Worm (Caenorhabditis elegans) whole organism, young adult: ENCODE data around the gene cpr-1.

Experiments
- F10E7.11 ChIP-seq: sonication (generic microtip); optimal IDR thresholded peaks from 2 replicates; lab custom pipeline; 2017; ENCODE audit warnings: mild to moderate bottlenecking, missing genetic modification characterization, moderate library complexity, missing compliant biosample characterization
- F49E8.2 ChIP-seq: sonication (generic microtip); optimal IDR thresholded peaks from 3 replicates; lab custom pipeline; 2017; ENCODE audit warnings: missing genetic modification characterization, mild to moderate bottlenecking, missing compliant biosample characterization, antibody characterized with exemption, moderate library complexity; ENCODE audit not compliant: insufficient read depth
- Y53F4B.3 ChIP-seq: fragments of 200-800 bp; sonication (Bioruptor generic); IDR thresholded peaks from 2 replicates; pipeline ENCODE4 v1.3.6; 2022; ENCODE audit warnings: missing genetic modification reagents, missing genetic modification characterization, missing compliant biosample characterization
- aptf-3 ChIP-seq: fragments of 200-800 bp; sonication (Bioruptor generic); IDR thresholded peaks from 2 replicates; pipeline ENCODE4 v1.3.6; 2022; ENCODE audit warnings: missing genetic modification characterization, missing compliant biosample characterization
- athp-1 ChIP-seq: sonication (generic microtip); optimal IDR thresholded peaks from 2 replicates; lab custom pipeline; 2017; ENCODE audit warnings: mild to moderate bottlenecking, missing genetic modification characterization, missing compliant biosample characterization
- attf-6 ChIP-seq: fragments of 200-800 bp; sonication (Bioruptor generic); IDR thresholded peaks from 2 replicates; pipeline ENCODE4 v1.3.6; 2022; ENCODE audit warnings: missing genetic modification reagents, missing genetic modification characterization, missing compliant biosample characterization
- ccch-3 ChIP-seq: fragments of 200-800 bp; sonication (Bioruptor generic); optimal IDR thresholded peaks from 2 replicates; lab custom pipeline; 2018; ENCODE audit warnings: mild to moderate bottlenecking, missing genetic modification characterization, missing compliant biosample characterization
- ceh-100 ChIP-seq: fragments of 200-800 bp; sonication (Bioruptor generic); IDR thresholded peaks from 2 replicates; pipeline ENCODE4 v1.3.6; 2022; ENCODE audit warnings: missing genetic modification reagents, missing genetic modification characterization, missing compliant biosample characterization
- dox-1 ChIP-seq: fragments of 200-800 bp; sonication (Bioruptor generic); IDR thresholded peaks from 2 replicates; pipeline ENCODE4 v1.3.6; 2022; ENCODE audit warnings: missing genetic modification reagents, missing genetic modification characterization, missing compliant biosample characterization
- mxl-1 ChIP-seq: sonication (generic microtip); optimal IDR thresholded peaks from 2 replicates; lab custom pipeline; 2016; ENCODE audit warnings: missing genetic modification characterization, missing compliant biosample characterization
- nhr-27 ChIP-seq: fragments of 200-800 bp; sonication (Bioruptor generic); optimal IDR thresholded peaks from 2 replicates; lab custom pipeline; 2018; ENCODE audit warnings: mild to moderate bottlenecking, missing genetic modification characterization, moderate library complexity, missing compliant biosample characterization
- sea-2 ChIP-seq: fragments of 200-800 bp; sonication (Bioruptor generic); IDR thresholded peaks from 2 replicates; pipeline ENCODE4 v1.3.6; 2022; ENCODE audit warnings: missing genetic modification characterization, missing compliant biosample characterization

ce11 chrV:11934848-11935247 lies 40.5 kb upstream of the cpr-1 start, which contains the start of gene F58H1.8:
- TF ChIP-seq aptf-3 (GFP tag; lab: Robert Waterston, UW) (no peak), F49E8.2 (tag; lab: Kevin White, UChicago) (no peak), sea-2 (GFP tag; lab: Robert Waterston, UW) (no peak), athp-1 (no peak), nhr-27 (no peak), Y53F4B.3 (GFP tag; lab: Robert Waterston, UW) (no peak), ceh-100 (GFP tag; lab: Robert Waterston, UW) (no peak), F10E7.11 (no peak), mxl-1 (tag; lab: Kevin White, UChicago) (no peak), attf-6 (GFP tag; lab: Robert Waterston, UW) (no peak), dox-1 (GFP tag; lab: Robert Waterston, UW) (no peak), ccch-3 (no peak)
